Worm (Caenorhabditis elegans) whole organism, L4 larva: Measurements from ENCODE around the gene H40L08.8.

Experiments used
- D1046.2 ChIP-seq: fragments of 200-800 bp; sonication (Bioruptor generic); IDR thresholded peaks from 2 replicates; pipeline ENCODE4 v1.3.6; 2022; ENCODE audit warnings: missing genetic modification characterization, missing compliant biosample characterization
- F26F4.8 ChIP-seq: fragments of 200-800 bp; sonication (Bioruptor generic); conservative IDR thresholded peaks from 2 replicates; pipeline ENCODE4 v1.3.6; 2022; ENCODE audit warnings: missing genetic modification characterization, missing compliant biosample characterization
- F37D6.2 ChIP-seq: sonication (generic microtip); optimal IDR thresholded peaks from 2 replicates; lab custom pipeline; 2016; ENCODE audit warnings: mild to moderate bottlenecking, missing genetic modification characterization, missing compliant biosample characterization
- T20F7.1 ChIP-seq: fragments of 200-800 bp; sonication (Bioruptor generic); optimal IDR thresholded peaks from 2 replicates; lab custom pipeline; 2018; ENCODE audit warnings: mild to moderate bottlenecking, missing genetic modification characterization, missing compliant biosample characterization
- ZK337.2 ChIP-seq: fragments of 200-800 bp; sonication (Bioruptor generic); IDR thresholded peaks from 2 replicates; pipeline ENCODE4 v1.3.6; 2022; ENCODE audit warnings: missing genetic modification reagents, missing genetic modification characterization, missing compliant biosample characterization
- aha-1 ChIP-seq: fragments of 150-350 bp; peaks from one replicate; lab custom pipeline; 2014; ENCODE audit warnings: missing biosample characterization, missing genetic modification characterization
- ceh-28 ChIP-seq: fragments of 150-350 bp; optimal IDR thresholded peaks from 2 replicates; lab custom pipeline; 2014; ENCODE audit warnings: missing biosample characterization, missing genetic modification reagents, missing genetic modification characterization
- ceh-44 ChIP-seq: fragments of 200-800 bp; sonication (Bioruptor generic); IDR thresholded peaks from 2 replicates; pipeline ENCODE4 v1.3.6; 2022; ENCODE audit warnings: missing genetic modification reagents, missing genetic modification characterization, missing compliant biosample characterization
- ceh-82 ChIP-seq: sonication (generic microtip); optimal IDR thresholded peaks from 2 replicates; lab custom pipeline; 2017; ENCODE audit warnings: missing biosample characterization, missing genetic modification characterization
- daf-12 ChIP-seq: fragments of 150-350 bp; optimal IDR thresholded peaks from 2 replicates; lab custom pipeline; 2014; ENCODE audit warnings: missing biosample characterization, missing genetic modification reagents, missing genetic modification characterization
- daf-16 ChIP-seq, 3 experiments: sonication (generic microtip); optimal IDR thresholded peaks; 2 replicates each; lab custom pipeline; 2016 to 2017; ENCODE audit warnings: missing genetic modification characterization in 3 of 3, missing genetic modification reagents in 3 of 3, mild to moderate bottlenecking in 2 of 3, missing compliant biosample characterization in 2 of 3, missing biosample characterization in 1 of 3, moderate library complexity in 1 of 3
- daf-19 ChIP-seq: fragments of 200-800 bp; sonication (Bioruptor generic); conservative IDR thresholded peaks from 2 replicates; pipeline ENCODE4 v1.3.6; 2022; ENCODE audit warnings: missing genetic modification characterization, missing compliant biosample characterization
- dmd-6 ChIP-seq: fragments of 200-800 bp; sonication (Bioruptor generic); IDR thresholded peaks from 2 replicates; pipeline ENCODE4 v1.3.6; 2022; ENCODE audit warnings: missing genetic modification reagents, missing genetic modification characterization, missing compliant biosample characterization
- duxl-1 ChIP-seq: sonication (generic microtip); optimal IDR thresholded peaks from 2 replicates; lab custom pipeline; 2016; ENCODE audit warnings: mild to moderate bottlenecking, missing genetic modification characterization, moderate library complexity, missing compliant biosample characterization; ENCODE audit not compliant: poor library complexity
- dve-1 ChIP-seq: sonication (generic microtip); optimal IDR thresholded peaks from 2 replicates; lab custom pipeline; 2017; ENCODE audit warnings: antibody characterized with exemption, mild to moderate bottlenecking, missing genetic modification characterization, missing compliant biosample characterization; ENCODE audit not compliant: insufficient read depth
- hif-1 ChIP-seq, 2 experiments: sonication (generic microtip); optimal IDR thresholded peaks; 2 replicates each; lab custom pipeline; 2016 to 2017; ENCODE audit warnings: missing compliant biosample characterization in 2 of 2, missing genetic modification characterization in 2 of 2, missing genetic modification reagents in 2 of 2, missing genotype in 2 of 2, mild to moderate bottlenecking in 1 of 2
- hlh-11 ChIP-seq: fragments of 200-800 bp; sonication (Bioruptor generic); optimal IDR thresholded peaks from 2 replicates; lab custom pipeline; 2018; ENCODE audit warnings: mild to moderate bottlenecking, missing genetic modification characterization, missing compliant biosample characterization
- lir-3 ChIP-seq: sonication (generic microtip); optimal IDR thresholded peaks from 2 replicates; lab custom pipeline; 2016; ENCODE audit warnings: mild to moderate bottlenecking, missing genetic modification characterization, missing compliant biosample characterization
- lsy-2 ChIP-seq, 2 experiments: fragments of 150-350 bp in 1 of 2; sonication (generic microtip) in 1 of 2; optimal IDR thresholded peaks; 2 replicates each; lab custom pipeline; 2014 to 2017; ENCODE audit warnings: missing biosample characterization in 2 of 2, missing genetic modification characterization in 2 of 2
- mep-1 ChIP-seq: fragments of 150-350 bp; sonication (generic microtip); optimal IDR thresholded peaks from 3 replicates; lab custom pipeline; 2014; ENCODE audit warnings: missing biosample characterization, missing genetic modification characterization
- mes-2 ChIP-seq: sonication (generic microtip); optimal IDR thresholded peaks from 2 replicates; lab custom pipeline; 2016; ENCODE audit warnings: missing genotype, mild to moderate bottlenecking, missing genetic modification characterization, missing compliant biosample characterization; ENCODE audit not compliant: poor library complexity, severe bottlenecking
- mxl-2 ChIP-seq: fragments of 200-800 bp; sonication (Bioruptor generic); conservative IDR thresholded peaks from 2 replicates; pipeline ENCODE4 v1.3.6; 2022; ENCODE audit warnings: missing genetic modification reagents, missing genetic modification characterization, missing compliant biosample characterization
- mxl-3 ChIP-seq: fragments of 200-800 bp; sonication (Bioruptor generic); optimal IDR thresholded peaks from 2 replicates; lab custom pipeline; 2018; ENCODE audit warnings: mild to moderate bottlenecking, missing genetic modification characterization, missing compliant biosample characterization
- nhr-25 ChIP-seq: sonication (generic microtip); optimal IDR thresholded peaks from 2 replicates; lab custom pipeline; 2017; ENCODE audit warnings: missing genetic modification characterization, mild to moderate bottlenecking, missing compliant biosample characterization, antibody characterized with exemption, moderate library complexity, borderline replicate concordance; ENCODE audit not compliant: insufficient read depth
- nhr-41 ChIP-seq: fragments of 200-800 bp; sonication (Bioruptor generic); IDR thresholded peaks from 2 replicates; pipeline ENCODE4 v1.3.6; 2022; ENCODE audit warnings: missing genetic modification reagents, missing genetic modification characterization, missing compliant biosample characterization
- nhr-42 ChIP-seq: fragments of 200-800 bp; sonication (Bioruptor generic); IDR thresholded peaks from 2 replicates; pipeline ENCODE4 v1.3.6; 2022; ENCODE audit warnings: missing genetic modification characterization, missing compliant biosample characterization
- nhr-6 ChIP-seq: fragments of 150-350 bp; optimal IDR thresholded peaks from 2 replicates; lab custom pipeline; 2014; ENCODE audit warnings: missing biosample characterization, missing genetic modification characterization
- pqm-1 ChIP-seq: sonication (generic microtip); optimal IDR thresholded peaks from 2 replicates; lab custom pipeline; 2017; ENCODE audit warnings: missing biosample characterization, missing genetic modification characterization
- rbr-2 ChIP-seq: sonication (generic microtip); optimal IDR thresholded peaks from 2 replicates; lab custom pipeline; 2016; ENCODE audit warnings: missing genotype, missing genetic modification characterization, missing compliant biosample characterization
- sdz-12 ChIP-seq: fragments of 200-800 bp; sonication (Bioruptor generic); optimal IDR thresholded peaks from 2 replicates; lab custom pipeline; 2018; ENCODE audit warnings: mild to moderate bottlenecking, missing genetic modification characterization, missing compliant biosample characterization
- snpc-1.2 ChIP-seq: fragments of 200-800 bp; sonication (Bioruptor generic); IDR thresholded peaks from 2 replicates; pipeline ENCODE4 v1.3.6; 2022; ENCODE audit warnings: missing genetic modification reagents, missing genetic modification characterization, missing compliant biosample characterization
- spr-3 ChIP-seq: fragments of 200-800 bp; sonication (Bioruptor generic); optimal IDR thresholded peaks from 2 replicates; lab custom pipeline; 2018; ENCODE audit warnings: mild to moderate bottlenecking, missing genetic modification characterization, missing compliant biosample characterization
- unc-130 ChIP-seq: sonication (generic microtip); optimal IDR thresholded peaks from 2 replicates; lab custom pipeline; 2016; ENCODE audit warnings: missing genetic modification reagents, missing genetic modification characterization, missing compliant biosample characterization
- unc-62 ChIP-seq, 3 experiments: fragments of 150-350 bp in 1 of 3; sonication (generic microtip); optimal IDR thresholded peaks in 2 of 3; peaks in 1 of 3; 1 replicate in 1 of 3; 2 replicates in 2 of 3; lab custom pipeline; 2014 to 2017; ENCODE audit warnings: missing biosample characterization in 3 of 3, missing genetic modification characterization in 3 of 3, missing genetic modification reagents in 3 of 3, missing genotype in 1 of 3
- vab-7 ChIP-seq: fragments of 200-800 bp; sonication (Bioruptor generic); IDR thresholded peaks from 2 replicates; pipeline ENCODE4 v1.3.6; 2022; ENCODE audit warnings: missing genetic modification reagents, missing genetic modification characterization, missing compliant biosample characterization
- zag-1 ChIP-seq: fragments of 150-350 bp; optimal IDR thresholded peaks from 2 replicates; lab custom pipeline; 2014; ENCODE audit warnings: missing biosample characterization, missing genetic modification characterization
- zfp-3 ChIP-seq: fragments of 200-800 bp; sonication (Bioruptor generic); conservative IDR thresholded peaks from 2 replicates; pipeline ENCODE4 v1.3.6; 2022; ENCODE audit warnings: missing genetic modification reagents, missing genetic modification characterization, missing compliant biosample characterization
- zip-11 ChIP-seq: fragments of 200-800 bp; sonication (Bioruptor generic); IDR thresholded peaks from 2 replicates; pipeline ENCODE4 v1.3.6; 2022; ENCODE audit warnings: missing genetic modification characterization, missing compliant biosample characterization
- zip-2 ChIP-seq: fragments of 150-350 bp; optimal IDR thresholded peaks from 2 replicates; lab custom pipeline; 2014; ENCODE audit warnings: missing biosample characterization, missing genetic modification characterization
- ztf-11 ChIP-seq: fragments of 150-350 bp; optimal IDR thresholded peaks from 2 replicates; lab custom pipeline; 2014; ENCODE audit warnings: missing biosample characterization, missing genetic modification characterization

Gene H40L08.8

DNA sequence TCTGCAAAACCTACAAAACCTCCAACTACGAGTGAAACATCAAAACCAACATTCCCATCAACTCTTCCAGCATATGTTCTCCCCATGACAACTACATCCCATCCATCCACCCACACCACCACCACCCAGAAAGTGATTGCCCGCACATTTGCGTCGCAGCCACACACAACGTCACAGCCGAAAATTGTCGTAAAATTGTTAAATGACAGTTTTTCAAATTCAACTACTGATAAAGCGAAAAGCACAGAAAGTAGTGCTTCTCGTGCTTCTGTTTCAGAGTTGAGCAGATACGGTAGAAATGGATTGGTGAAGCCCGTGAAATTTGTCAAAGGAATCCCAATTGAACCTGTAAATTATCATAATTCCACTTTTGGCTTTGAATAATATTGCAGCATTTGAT, 10.3 kb upstream of the H40L08.8 start:
- TF ChIP-seq zip-11 (GFP tag; lab: Robert Waterston, UW): no peak
- no peak for TF ChIP-seq zip-2 (tag; lab: Kevin White, UChicago)
- no peak for TF ChIP-seq daf-16 (GFP tag; optimal IDR thresholded peaks at IDR 0.05; lab: Kevin White, UChicago)
- peak; percentile 0 for TF ChIP-seq daf-16 (tag; optimal IDR thresholded peaks at IDR 0.05; lab: Kevin White, UChicago)
- no peak for TF ChIP-seq daf-19 (GFP tag; lab: Robert Waterston, UW)
- TF ChIP-seq ceh-28: no peak
- no peak for TF ChIP-seq ceh-82 (tag; lab: Kevin White, UChicago)
- TF ChIP-seq unc-62 (GFP tag; optimal IDR thresholded peaks at IDR 0.05 in 1 of 2; lab: Kevin White, UChicago): peak in 1 of 2 experiments; percentile 30
- TF ChIP-seq unc-62 (tag; optimal IDR thresholded peaks at IDR 0.05; lab: Kevin White, UChicago): no peak
- no peak for TF ChIP-seq mxl-3
- no peak for TF ChIP-seq daf-12 (tag; lab: Kevin White, UChicago)
- TF ChIP-seq mep-1 (tag; lab: Kevin White, UChicago): no peak
- no peak for TF ChIP-seq nhr-25 (tag; lab: Kevin White, UChicago)
- no peak for TF ChIP-seq zfp-3 (GFP tag; lab: Robert Waterston, UW)
- no peak for TF ChIP-seq F37D6.2
- TF ChIP-seq vab-7 (GFP tag; lab: Robert Waterston, UW): no peak
- no peak for TF ChIP-seq snpc-1.2
- peak; percentile 38 for TF ChIP-seq dmd-6 (GFP tag; lab: Robert Waterston, UW)
- TF ChIP-seq duxl-1 (tag; lab: Kevin White, UChicago): no peak
- no peak for TF ChIP-seq ceh-44 (GFP tag; lab: Robert Waterston, UW)
- TF ChIP-seq mxl-2 (GFP tag; lab: Robert Waterston, UW): no peak
- TF ChIP-seq pqm-1 (tag; lab: Kevin White, UChicago): peak; percentile 19
- TF ChIP-seq F26F4.8 (GFP tag; lab: Robert Waterston, UW): no peak
- TF ChIP-seq D1046.2 (GFP tag; lab: Robert Waterston, UW): no peak
- TF ChIP-seq unc-130 (GFP tag; lab: Kevin White, UChicago): no peak
- TF ChIP-seq hlh-11 (tag; lab: Kevin White, UChicago): peak; percentile 39
- no peak for TF ChIP-seq nhr-42
- TF ChIP-seq ztf-11 (tag; lab: Kevin White, UChicago): no peak
- TF ChIP-seq nhr-6: no peak
- TF ChIP-seq, all 104 proteins: peak for 5

DNA sequence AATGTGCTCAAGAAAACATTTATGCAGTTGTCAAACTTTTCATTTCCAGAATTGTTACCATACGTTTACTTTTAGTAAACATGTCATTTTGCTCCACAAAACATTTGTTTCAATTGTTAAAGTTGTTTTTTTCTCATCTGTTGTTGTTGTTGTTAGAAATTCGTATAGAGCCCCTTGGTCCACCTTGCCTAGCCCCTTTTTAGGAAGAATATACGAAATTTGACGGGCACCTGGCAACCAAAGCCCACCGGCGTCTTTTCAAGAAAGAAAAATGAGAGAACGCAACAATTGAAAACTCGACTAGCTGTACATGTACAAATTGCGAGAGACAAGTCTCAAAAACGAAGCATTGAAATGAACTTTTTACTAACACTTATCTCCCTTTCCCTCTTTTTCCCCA, 7.0 kb upstream of the H40L08.8 start, which contains the start of gene F09B12.5:
F09B12.5 (plus strand) TSS at position 301 of the 400 bp plus-strand sequence.
- TF ChIP-seq hif-1 (tag; optimal IDR thresholded peaks at IDR 0.05; lab: Kevin White, UChicago) (no peak), zag-1 (tag; lab: Kevin White, UChicago) (no peak), spr-3 (no peak), dmd-6 (GFP tag; lab: Robert Waterston, UW) (no peak), lir-3 (tag; lab: Kevin White, UChicago) (no peak)
- TF ChIP-seq, all 104 proteins: peak for 0

DNA sequence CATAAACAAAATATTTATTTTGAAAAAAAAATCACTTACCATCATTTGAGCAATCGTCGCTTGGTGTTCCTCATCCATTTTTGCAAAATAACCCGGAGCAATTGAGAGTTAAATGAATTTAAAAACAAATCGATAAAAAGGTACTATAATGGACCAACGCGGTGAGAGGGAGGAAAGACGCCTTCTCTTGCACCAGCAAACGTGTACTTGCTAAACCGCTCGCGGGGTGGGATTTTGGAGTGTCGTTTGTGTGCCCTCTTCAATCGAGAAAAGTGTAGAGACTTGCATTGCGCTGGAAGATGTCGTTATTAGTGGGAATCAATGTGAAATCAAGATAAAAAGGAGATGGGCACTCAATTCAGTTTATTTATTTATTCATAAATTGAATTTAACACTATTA, 6.4 kb upstream of the H40L08.8 start, which contains the start of gene H40L08.1:
H40L08.1 (minus strand) TSS at position 292 of the 400 bp plus-strand sequence.
- TF ChIP-seq nhr-41 (GFP tag; lab: Robert Waterston, UW) (no peak), sdz-12 (no peak), lsy-2 (tag; optimal IDR thresholded peaks at IDR 0.05; lab: Kevin White, UChicago) (peak in 1 of 2 experiments; percentile 42), snpc-1.2 (no peak), ZK337.2 (GFP tag; lab: Robert Waterston, UW) (no peak), rbr-2 (tag; lab: Kevin White, UChicago) (peak; percentile 3), dve-1 (tag; lab: Kevin White, UChicago) (peak; percentile 37), T20F7.1 (GFP tag; lab: Kevin White, UChicago) (peak; percentile 94), mes-2 (peak; percentile 56), aha-1 (tag; lab: Kevin White, UChicago) (peak; percentile 36)
